Fruit fly (Drosophila melanogaster) whole organism, wandering third instar larva: ENCODE data around the gene Sc2.

ENCODE experiments used
- br ChIP-seq: fragments of 200-800 bp; sonication (Bioruptor generic); optimal IDR thresholded peaks from 2 replicates; lab custom pipeline; 2016; ENCODE audit warnings: missing biosample characterization, missing genetic modification characterization
- jim ChIP-seq: fragments of 175-275, 200-325 bp; sonication (Bioruptor generic); optimal IDR thresholded peaks from 2 replicates; lab custom pipeline; 2016; ENCODE audit warnings: missing biosample characterization, mild to moderate bottlenecking, missing genetic modification characterization
- usp ChIP-seq: fragments of >200 bp; optimal IDR thresholded peaks from 2 replicates; lab custom pipeline; 2017; ENCODE audit warnings: missing biosample characterization, missing genetic modification characterization
- woc ChIP-seq: sonication (Bioruptor generic); optimal IDR thresholded peaks from 2 replicates; lab custom pipeline; 2016; ENCODE audit warnings: missing biosample characterization, mild to moderate bottlenecking, missing genetic modification characterization

- no peak for TF ChIP-seq usp (GFP tag; lab: Kevin White, UChicago)
- TF ChIP-seq jim (GFP tag; lab: Kevin White, UChicago): no peak
- TF ChIP-seq br (GFP tag; lab: Kevin White, UChicago): no peak
- TF ChIP-seq woc (GFP tag; lab: Kevin White, UChicago): no peak
These were observed 1.8 kb downstream of the Sc2 start, which contains the start of gene ida for dm6 chr3L:3905111-3905510.
